Worm (Caenorhabditis elegans) whole organism, L4/young adult: Measurements from ENCODE around the gene htas-1.

Source experiments
- W03F9.2 ChIP-seq: fragments of 150-350 bp; optimal IDR thresholded peaks from 2 replicates; lab custom pipeline; 2014; ENCODE audit warnings: missing biosample characterization, missing genetic modification characterization
- dao-5 ChIP-seq: sonication (generic microtip); optimal IDR thresholded peaks from 2 replicates; lab custom pipeline; 2016; ENCODE audit warnings: missing genotype, missing genetic modification characterization, moderate library complexity, missing compliant biosample characterization

- no peak for TF ChIP-seq W03F9.2 (tag; lab: Kevin White, UChicago)
- no peak for TF ChIP-seq dao-5 (tag; lab: Kevin White, UChicago)
These were observed 43.9 kb upstream of the htas-1 start for ce11 chrIV:9727217-9727616.
